Fruit fly (Drosophila melanogaster) whole organism, embryonic: Measurements from ENCODE around the gene Kap3.

Experiments used
- Antp ChIP-seq: fragments of 200-800 bp; sonication (Bioruptor generic); optimal IDR thresholded peaks from 3 replicates; lab custom pipeline; 2016; ENCODE audit warnings: missing biosample characterization, missing genetic modification characterization
- Bgb ChIP-seq: fragments of 200-800 bp; sonication (Bioruptor generic); IDR thresholded peaks from 2 replicates; pipeline ENCODE4 v1.3.6; 2022; ENCODE audit warnings: missing biosample characterization, missing genetic modification characterization; ENCODE audit not compliant: partially characterized antibody
- CG11398 ChIP-seq: fragments of 200-800 bp; sonication (Bioruptor generic); optimal IDR thresholded peaks from 2 replicates; lab custom pipeline; 2016; ENCODE audit warnings: missing biosample characterization, missing genetic modification characterization
- CG11504 ChIP-seq: fragments of 200-800 bp; sonication (Bioruptor generic); optimal IDR thresholded peaks from 3 replicates; lab custom pipeline; 2019; ENCODE audit warnings: missing biosample characterization, mild to moderate bottlenecking, missing genetic modification characterization, moderate library complexity
- CG12071 ChIP-seq: fragments of 200-800 bp; sonication (Bioruptor generic); optimal IDR thresholded peaks from 3 replicates; lab custom pipeline; 2018; ENCODE audit warnings: missing biosample characterization, mild to moderate bottlenecking, missing genetic modification characterization
- CG12236 ChIP-seq: fragments of 200-800 bp; sonication (Bioruptor generic); optimal IDR thresholded peaks from 2 replicates; lab custom pipeline; 2016; ENCODE audit warnings: missing biosample characterization, missing genetic modification characterization
- CG1603 ChIP-seq: fragments of 200-800 bp; sonication (Bioruptor generic); optimal IDR thresholded peaks from 2 replicates; lab custom pipeline; 2019; ENCODE audit warnings: missing biosample characterization, mild to moderate bottlenecking, missing genetic modification characterization, moderate library complexity
- CG17359 ChIP-seq: fragments of 200-800 bp; sonication (Bioruptor generic); optimal IDR thresholded peaks from 3 replicates; lab custom pipeline; 2018; ENCODE audit warnings: missing biosample characterization, mild to moderate bottlenecking, missing genetic modification characterization, moderate library complexity
- CG2712 ChIP-seq: fragments of 200-800 bp; optimal IDR thresholded peaks from 3 replicates; lab custom pipeline; 2019; ENCODE audit warnings: missing biosample characterization, mild to moderate bottlenecking, missing genetic modification characterization, moderate library complexity
- CG3163 ChIP-seq: fragments of 200-800 bp; sonication (Bioruptor generic); optimal IDR thresholded peaks from 3 replicates; lab custom pipeline; 2016; ENCODE audit warnings: missing biosample characterization, missing genetic modification characterization
- CG43689 ChIP-seq: fragments of 200-800 bp; sonication (Bioruptor generic); IDR thresholded peaks from 2 replicates; pipeline ENCODE4 v1.3.6; 2022; ENCODE audit warnings: missing biosample characterization, missing genetic modification characterization
- CG4707 ChIP-seq: fragments of 200-800 bp; sonication (Bioruptor generic); optimal IDR thresholded peaks from 2 replicates; lab custom pipeline; 2018; ENCODE audit warnings: missing biosample characterization, mild to moderate bottlenecking, missing genetic modification characterization, moderate library complexity
- CG4820 ChIP-seq: fragments of 200-800 bp; sonication (Bioruptor generic); optimal IDR thresholded peaks from 3 replicates; lab custom pipeline; 2016; ENCODE audit warnings: missing biosample characterization, missing genetic modification characterization
- CG5245 ChIP-seq: fragments of 200-800 bp; sonication (Bioruptor generic); optimal IDR thresholded peaks from 3 replicates; lab custom pipeline; 2016; ENCODE audit warnings: missing biosample characterization, missing genetic modification characterization
- CG7987 ChIP-seq: fragments of 200-800 bp; sonication (Bioruptor generic); optimal IDR thresholded peaks from 2 replicates; lab custom pipeline; 2018; ENCODE audit warnings: missing biosample characterization, mild to moderate bottlenecking, missing genetic modification characterization, moderate library complexity
- CG9876 ChIP-seq: fragments of 200-800 bp; sonication (Bioruptor generic); optimal IDR thresholded peaks from 2 replicates; lab custom pipeline; 2016; ENCODE audit warnings: missing biosample characterization, missing genetic modification characterization
- Deaf1 ChIP-seq: fragments of 200-800 bp; optimal IDR thresholded peaks from 3 replicates; lab custom pipeline; 2019; ENCODE audit warnings: missing biosample characterization, mild to moderate bottlenecking, missing genetic modification characterization, moderate library complexity
- Dek ChIP-seq: fragments of 200-800 bp; sonication (Bioruptor generic); optimal IDR thresholded peaks from 3 replicates; lab custom pipeline; 2019; ENCODE audit warnings: missing biosample characterization, mild to moderate bottlenecking, missing genetic modification characterization, moderate library complexity
- Dip3 ChIP-seq: fragments of 200-800 bp; sonication (Bioruptor generic); optimal IDR thresholded peaks from 3 replicates; lab custom pipeline; 2016; ENCODE audit warnings: missing biosample characterization, missing genetic modification characterization
- Ets65A ChIP-seq: fragments of 200-800 bp; sonication (Bioruptor generic); peaks from one replicate; lab custom pipeline; 2016; ENCODE audit warnings: missing biosample characterization, missing genetic modification characterization
- Fer1 ChIP-seq: fragments of 200-800 bp; sonication (Bioruptor generic); optimal IDR thresholded peaks from 2 replicates; lab custom pipeline; 2017; ENCODE audit warnings: missing biosample characterization, mild to moderate bottlenecking, missing genetic modification characterization
- Gug ChIP-seq: fragments of 200-800 bp; sonication (Bioruptor generic); IDR thresholded peaks from 4 replicates; pipeline ENCODE4 v1.3.6; 2022; ENCODE audit warnings: missing biosample characterization, missing genetic modification characterization
- HLH54F ChIP-seq: fragments of 200-800 bp; sonication (Bioruptor generic); optimal IDR thresholded peaks from 3 replicates; lab custom pipeline; 2016; ENCODE audit warnings: missing biosample characterization, missing genetic modification characterization
- HmgD ChIP-seq: fragments of 200-800 bp; sonication (Bioruptor generic); optimal IDR thresholded peaks from 3 replicates; lab custom pipeline; 2016; ENCODE audit warnings: missing biosample characterization, missing genetic modification characterization
- Hr78 ChIP-seq, 2 experiments: fragments of 200-800 bp in 1 of 2; fragments of >200 bp in 1 of 2; sonication (Bioruptor generic) in 1 of 2; optimal IDR thresholded peaks; 2 replicates each; lab custom pipeline; 2017 to 2019; ENCODE audit warnings: missing biosample characterization in 2 of 2, missing genetic modification characterization in 2 of 2, mild to moderate bottlenecking in 1 of 2, moderate library complexity in 1 of 2
- Kr ChIP-seq: fragments of 200-800 bp; sonication (Bioruptor generic); optimal IDR thresholded peaks from 2 replicates; lab custom pipeline; 2017; ENCODE audit warnings: missing biosample characterization, mild to moderate bottlenecking, missing genetic modification characterization
- Max ChIP-seq: fragments of 200-800 bp; sonication (Bioruptor generic); optimal IDR thresholded peaks from 2 replicates; lab custom pipeline; 2016; ENCODE audit warnings: missing biosample characterization, mild to moderate bottlenecking, missing genetic modification characterization
- NK7.1 ChIP-seq: fragments of 200-800 bp; sonication (Bioruptor generic); optimal IDR thresholded peaks from 3 replicates; lab custom pipeline; 2016; ENCODE audit warnings: missing biosample characterization, missing genetic modification characterization
- NfI ChIP-seq: fragments of 200-800 bp; sonication (Bioruptor generic); optimal IDR thresholded peaks from 3 replicates; lab custom pipeline; 2018; ENCODE audit warnings: missing biosample characterization, mild to moderate bottlenecking, missing genetic modification characterization, moderate library complexity
- Pdp1 ChIP-seq, 2 experiments: fragments of 200-800 bp; sonication (Bioruptor generic); optimal IDR thresholded peaks; 3 replicates each; lab custom pipeline; 2016; ENCODE audit warnings: missing biosample characterization in 2 of 2, missing genetic modification characterization in 2 of 2, mild to moderate bottlenecking in 1 of 2, moderate library complexity in 1 of 2
- Rx ChIP-seq: fragments of 200-800 bp; sonication (Bioruptor generic); IDR thresholded peaks from 2 replicates; pipeline ENCODE4 v1.3.6; 2022; ENCODE audit warnings: missing biosample characterization, missing genetic modification characterization
- Xrp1 ChIP-seq: fragments of 200-800 bp; sonication (Bioruptor generic); IDR thresholded peaks from 2 replicates; pipeline ENCODE4 v1.3.6; 2022; ENCODE audit warnings: missing biosample characterization, missing genetic modification characterization
- caup ChIP-seq: fragments of 200-800 bp; sonication (Bioruptor generic); optimal IDR thresholded peaks from 3 replicates; lab custom pipeline; 2017; ENCODE audit warnings: missing biosample characterization, mild to moderate bottlenecking, missing genetic modification characterization, moderate library complexity; ENCODE audit not compliant: severe bottlenecking
- chinmo ChIP-seq: fragments of 200-800 bp; sonication (Bioruptor generic); IDR thresholded peaks from 4 replicates; pipeline ENCODE4 v1.3.6; 2022; ENCODE audit warnings: missing biosample characterization, missing genetic modification characterization; ENCODE audit not compliant: partially characterized antibody
- chn ChIP-seq: fragments of 200-800 bp; sonication (Bioruptor generic); optimal IDR thresholded peaks from 2 replicates; lab custom pipeline; 2016; ENCODE audit warnings: missing biosample characterization, missing genetic modification characterization
- cwo ChIP-seq: fragments of 200-800 bp; sonication (Bioruptor generic); optimal IDR thresholded peaks from 3 replicates; lab custom pipeline; 2017; ENCODE audit warnings: missing biosample characterization, missing genetic modification characterization, mild to moderate bottlenecking, moderate library complexity, missing genetic modification reagents
- en ChIP-seq: fragments of 200-800 bp; sonication (Bioruptor generic); optimal IDR thresholded peaks from 2 replicates; lab custom pipeline; 2016; ENCODE audit warnings: missing biosample characterization, missing genetic modification characterization
- fu2 ChIP-seq: fragments of 200-800 bp; sonication (Bioruptor generic); optimal IDR thresholded peaks from 2 replicates; lab custom pipeline; 2016; ENCODE audit warnings: missing biosample characterization, missing genetic modification characterization
- gce ChIP-seq: fragments of 200-800 bp; sonication (Bioruptor generic); IDR thresholded peaks from 3 replicates; pipeline ENCODE4 v1.3.6; 2022; ENCODE audit warnings: missing biosample characterization, missing genetic modification characterization
- hb ChIP-seq: fragments of 200-800 bp; sonication (Bioruptor generic); IDR thresholded peaks from 3 replicates; pipeline ENCODE4 v1.3.6; 2022; ENCODE audit warnings: missing biosample characterization, missing genetic modification characterization; ENCODE audit not compliant: partially characterized antibody
- lilli ChIP-seq: fragments of 200-800 bp; sonication (Bioruptor generic); optimal IDR thresholded peaks from 3 replicates; lab custom pipeline; 2016; ENCODE audit warnings: missing biosample characterization, missing genetic modification characterization
- mam ChIP-seq: fragments of 200-800 bp; sonication (Bioruptor generic); optimal IDR thresholded peaks from 3 replicates; lab custom pipeline; 2016; ENCODE audit warnings: missing biosample characterization, missing genetic modification characterization
- oc ChIP-seq: fragments of 200-800 bp; sonication (Bioruptor generic); optimal IDR thresholded peaks from 2 replicates; lab custom pipeline; 2018; ENCODE audit warnings: missing biosample characterization, mild to moderate bottlenecking, missing genetic modification characterization, moderate library complexity
- peb ChIP-seq: fragments of 200-800 bp; sonication (Bioruptor generic); IDR thresholded peaks from 2 replicates; pipeline ENCODE4 v1.3.6; 2022; ENCODE audit warnings: missing biosample characterization, missing genetic modification characterization
- pita ChIP-seq: fragments of 200-800 bp; sonication (Bioruptor generic); optimal IDR thresholded peaks from 2 replicates; lab custom pipeline; 2017; ENCODE audit warnings: missing biosample characterization, mild to moderate bottlenecking, missing genetic modification characterization
- pros ChIP-seq: fragments of 200-800 bp; sonication (Bioruptor generic); optimal IDR thresholded peaks from 3 replicates; lab custom pipeline; 2019; ENCODE audit warnings: missing biosample characterization, mild to moderate bottlenecking, missing genetic modification characterization, moderate library complexity
- sisA ChIP-seq: fragments of 200-800 bp; sonication (Bioruptor generic); IDR thresholded peaks from 2 replicates; pipeline ENCODE4 v1.3.6; 2022; ENCODE audit warnings: missing biosample characterization, missing genetic modification characterization
- sob ChIP-seq: fragments of 200-800 bp; sonication (Bioruptor generic); IDR thresholded peaks from 2 replicates; pipeline ENCODE4 v1.3.6; 2022; ENCODE audit warnings: missing biosample characterization, missing genetic modification characterization
- sug ChIP-seq: fragments of 200-800 bp; optimal IDR thresholded peaks from 2 replicates; lab custom pipeline; 2019; ENCODE audit warnings: missing biosample characterization, mild to moderate bottlenecking, missing genetic modification characterization, moderate library complexity
- ttk ChIP-seq: fragments of 200-800 bp; sonication (Bioruptor generic); IDR thresholded peaks from 2 replicates; pipeline ENCODE4 v2.1.2; 2022; ENCODE audit warnings: missing biosample characterization, missing genetic modification characterization

Kap3 gene

DNA sequence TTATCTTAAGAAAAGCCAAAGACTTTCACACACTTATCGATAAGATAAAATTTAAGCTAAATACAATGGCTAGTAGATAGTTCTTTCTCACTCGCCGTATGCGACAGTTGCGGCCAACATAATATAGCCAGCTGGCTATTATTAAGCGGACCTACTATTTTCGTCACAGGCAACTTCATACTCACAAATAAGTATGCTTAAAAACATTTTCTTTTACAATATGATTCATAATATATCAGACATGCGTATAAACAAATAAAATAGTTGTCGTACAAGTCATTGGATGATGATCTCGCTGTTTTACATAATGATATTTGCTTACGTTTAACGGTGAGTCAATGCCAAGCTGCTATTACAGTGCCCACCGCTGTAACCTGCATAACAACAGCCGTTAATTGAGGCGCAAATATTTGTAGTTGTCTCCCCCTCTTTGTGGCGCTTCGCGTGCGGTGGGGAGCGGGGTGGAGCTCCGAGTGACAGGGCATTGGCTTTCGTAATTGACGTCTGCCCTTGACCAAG, 13.6 kb downstream of the Kap3 start (continued):
- TF ChIP-seq Dip3 (GFP tag; lab: Kevin White, UChicago) (peak; percentile 52), pros (peak; percentile 14), CG4707 (GFP tag; lab: Kevin White, UChicago) (peak; percentile 24), Fer1 (GFP tag; lab: Kevin White, UChicago) (peak; percentile 77), hb (GFP tag; lab: Robert Waterston, UW) (no peak), HmgD (GFP tag; lab: Kevin White, UChicago) (peak; percentile 7), CG7987 (GFP tag; lab: Kevin White, UChicago) (no peak), chn (GFP tag; lab: Kevin White, UChicago) (peak; percentile 26), en (GFP tag; lab: Kevin White, UChicago) (peak; percentile 60), CG12071 (GFP tag; lab: Kevin White, UChicago) (peak; percentile 63), Bgb (GFP tag; lab: Robert Waterston, UW) (no peak), lilli (peak; percentile 75), Kr (GFP tag; lab: Kevin White, UChicago) (no peak), Antp (GFP tag; lab: Kevin White, UChicago) (peak; percentile 41), sug (tag; lab: Kevin White, UChicago) (peak; percentile 62), peb (peak; percentile 54), Gug (peak; percentile 32; the same call in 1 of the 4 replicates), sob (GFP tag; lab: Robert Waterston, UW) (peak; percentile 68), Xrp1 (GFP tag; lab: Robert Waterston, UW) (peak; percentile 74), Ets65A (peak; percentile 87), CG11504 (tag; lab: Kevin White, UChicago) (peak; percentile 79), oc (tag; lab: Kevin White, UChicago) (peak; percentile 68), CG3163 (GFP tag; lab: Kevin White, UChicago) (peak; percentile 32), Max (peak; percentile 48), fu2 (GFP tag; lab: Kevin White, UChicago) (peak; percentile 5), Dek (tag; lab: Kevin White, UChicago) (peak; percentile 67), sisA (GFP tag; lab: Robert Waterston, UW) (peak; percentile 59), chinmo (peak; percentile 93), CG12236 (GFP tag; lab: Kevin White, UChicago) (peak; percentile 14), CG43689 (GFP tag; lab: Robert Waterston, UW) (no peak), mam (GFP tag; lab: Kevin White, UChicago) (peak; percentile 53), ttk (GFP tag; lab: Robert Waterston, UW) (peak; percentile 51), Rx (GFP tag; lab: Robert Waterston, UW) (peak; percentile 47), CG1603 (no peak), NK7.1 (GFP tag; lab: Kevin White, UChicago) (peak; percentile 36), Deaf1 (no peak), caup (GFP tag; lab: Kevin White, UChicago) (peak; percentile 60), CG9876 (GFP tag; lab: Kevin White, UChicago) (peak; percentile 18), CG17359 (tag; lab: Kevin White, UChicago) (peak; percentile 66), pita (no peak), Hr78 (GFP tag; optimal IDR thresholded peaks at IDR 0.05; lab: Kevin White, UChicago) (peak in 1 of 2 experiments; percentile 69), HLH54F (GFP tag; lab: Kevin White, UChicago) (peak; percentile 47), CG2712 (tag; lab: Kevin White, UChicago) (peak; percentile 65), Pdp1 (GFP tag; optimal IDR thresholded peaks at IDR 0.05; lab: Kevin White, UChicago) (peak; percentile 67 to 88), CG11398 (GFP tag; lab: Kevin White, UChicago) (peak; percentile 34), CG4820 (GFP tag; lab: Kevin White, UChicago) (peak; percentile 51), CG5245 (GFP tag; lab: Kevin White, UChicago) (peak; percentile 11), NfI (GFP tag; lab: Kevin White, UChicago) (peak; percentile 62), gce (GFP tag; lab: Robert Waterston, UW) (0 out of 3 replicates have a peak, but pooled peaks have one; percentile 32), cwo (GFP tag; lab: Kevin White, UChicago) (peak; percentile 61)
